Worm (Caenorhabditis elegans): Measurements from ENCODE around the gene F18C5.5.

The F18C5.5 gene

DNA sequence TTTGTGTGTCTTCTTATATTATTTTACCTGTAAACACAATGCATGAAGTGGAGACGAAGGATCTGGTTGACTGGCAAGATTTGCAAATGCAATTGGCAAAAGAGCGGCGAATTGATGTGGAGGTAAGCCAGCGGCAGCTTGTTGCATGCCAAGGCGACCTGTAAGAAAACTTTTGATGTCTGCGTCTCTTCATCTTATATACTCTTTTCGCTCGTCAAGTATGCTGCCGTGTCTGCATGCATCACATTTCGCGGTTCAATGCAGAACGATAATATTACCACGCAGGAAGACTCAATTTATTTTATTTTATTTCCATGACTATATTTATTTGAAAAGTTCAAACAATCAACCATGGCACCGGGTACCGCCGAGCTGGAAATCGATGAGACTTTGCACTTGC, 34.4 kb upstream of the F18C5.5 start, which contains the start of gene vps-33.2:
TSS of gene vps-33.2 (plus strand) at position 244 of the 400 bp plus-strand sequence.
- TF ChIP-seq akir-1 (GFP tag; optimal IDR thresholded peaks at IDR 0.05): no peak
- TF ChIP-seq him-1 (tag; optimal IDR thresholded peaks at IDR 0.05): no peak
- 0 out of 2 replicates have a peak, but pooled peaks have one; percentile 16 for TF ChIP-seq pbrm-1 (GFP tag; IDR thresholded peaks at IDR 0.05)
- no peak for TF ChIP-seq egl-18 (GFP tag; IDR thresholded peaks at IDR 0.05)
- no peak for TF ChIP-seq F49E8.2 (tag; optimal IDR thresholded peaks at IDR 0.05; ENCODE audit: insufficient read depth)
- peak; percentile 34 for TF ChIP-seq ZK185.1 (tag; optimal IDR thresholded peaks at IDR 0.05; ENCODE audit: poor library complexity, severe bottlenecking)
- TF ChIP-seq F33H1.4 (GFP tag; IDR thresholded peaks at IDR 0.05): peak; percentile 51; the same call in 1 of the 2 replicates
- TF ChIP-seq lsl-1 (GFP tag; optimal IDR thresholded peaks at IDR 0.05): peak; percentile 50
- no peak for TF ChIP-seq athp-1 (tag; optimal IDR thresholded peaks at IDR 0.05)
- no peak for TF ChIP-seq nfya-1 (tag; optimal IDR thresholded peaks at IDR 0.05; ENCODE audit: borderline replicate concordance, insufficient read depth)
- TF ChIP-seq ceh-91 (GFP tag; IDR thresholded peaks at IDR 0.05): no peak
- no peak for TF ChIP-seq cebp-1 (GFP tag; IDR thresholded peaks at IDR 0.05)
- peak; percentile 41 for TF ChIP-seq cebp-1 (tag; optimal IDR thresholded peaks at IDR 0.05)
- no peak for TF ChIP-seq zfh-2 (GFP tag; conservative IDR thresholded peaks at IDR 0.05)
- TF ChIP-seq C06A6.2 (GFP tag; conservative IDR thresholded peaks at IDR 0.05): no peak
- peak; percentile 64 for TF ChIP-seq madf-6 (GFP tag; IDR thresholded peaks at IDR 0.05)
- peak; percentile 99 for TF ChIP-seq hmg-1.2 (GFP tag; IDR thresholded peaks at IDR 0.05)
- TF ChIP-seq tbp1 (GFP tag; optimal IDR thresholded peaks at IDR 0.05): peak; percentile 27
- no peak for TF ChIP-seq snpc-4 (GFP tag; optimal IDR thresholded peaks at IDR 0.05)
- peak in 1 of 4 experiments; percentile 4 for TF ChIP-seq snpc-4 (tag; optimal IDR thresholded peaks at IDR 0.05)
- no peak for TF ChIP-seq sea-2 (GFP tag; IDR thresholded peaks at IDR 0.05)
- peak; percentile 38; the same call in 1 of the 2 replicates for TF ChIP-seq dox-1 (GFP tag; IDR thresholded peaks at IDR 0.05)
- no peak for TF ChIP-seq T07F8.4 (tag; optimal IDR thresholded peaks at IDR 0.05)
- peak; percentile 3 for TF ChIP-seq lin-40 (tag; optimal IDR thresholded peaks at IDR 0.05)
- no peak for TF ChIP-seq C17E4.6 (GFP tag; IDR thresholded peaks at IDR 0.05)
- TF ChIP-seq lin-54 (GFP tag; optimal IDR thresholded peaks at IDR 0.05): peak; percentile 3
- TF ChIP-seq attf-3 (GFP tag; conservative IDR thresholded peaks at IDR 0.05): 0 out of 2 replicates have a peak, but pooled peaks have one; percentile 33
- peak; percentile 47; the same call in 1 of the 2 replicates for TF ChIP-seq mcd-1 (GFP tag; IDR thresholded peaks at IDR 0.05)
- no peak for TF ChIP-seq cebp-2 (GFP tag; IDR thresholded peaks at IDR 0.05)
- no peak for TF ChIP-seq lsy-27 (tag; optimal IDR thresholded peaks at IDR 0.05; ENCODE audit: borderline replicate concordance, insufficient read depth)
- no peak for TF ChIP-seq snpc-3.4 (tag; optimal IDR thresholded peaks at IDR 0.05)
- no peak for TF ChIP-seq rcor-1 (GFP tag; IDR thresholded peaks at IDR 0.05)
- no peak for TF ChIP-seq Y53G8AR.9 (GFP tag; conservative IDR thresholded peaks at IDR 0.05)

DNA sequence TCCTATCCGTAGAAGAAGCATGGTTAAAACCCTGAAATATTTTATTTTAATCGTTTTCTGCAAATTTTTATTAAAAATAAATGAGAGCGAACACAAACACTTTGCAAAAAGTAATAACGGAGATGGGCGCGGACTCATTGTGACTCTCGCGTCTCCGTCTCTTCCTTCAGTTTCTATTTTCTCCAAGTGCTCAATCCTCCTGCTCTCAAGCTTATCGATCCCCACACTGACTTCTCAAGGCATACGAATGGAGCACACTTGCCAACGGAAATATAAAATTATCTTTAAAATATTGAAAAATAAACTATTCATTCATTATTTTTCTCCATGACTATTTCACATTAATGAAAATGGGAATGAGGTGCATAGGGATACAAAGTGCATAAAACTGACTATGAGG, 31.5 kb upstream of the F18C5.5 start, which contains the start of gene dnj-8:
TSS of gene dnj-8 (minus strand) at position 31 of the 400 bp plus-strand sequence.
- TF ChIP-seq Y95B8A.8 (GFP tag; IDR thresholded peaks at IDR 0.05): no peak
- TF ChIP-seq ceh-91 (GFP tag; IDR thresholded peaks at IDR 0.05): no peak
- no peak for TF ChIP-seq nfya-1 (tag; optimal IDR thresholded peaks at IDR 0.05; ENCODE audit: borderline replicate concordance, insufficient read depth)
- no peak for TF ChIP-seq nhr-179 (tag; optimal IDR thresholded peaks at IDR 0.05)

DNA sequence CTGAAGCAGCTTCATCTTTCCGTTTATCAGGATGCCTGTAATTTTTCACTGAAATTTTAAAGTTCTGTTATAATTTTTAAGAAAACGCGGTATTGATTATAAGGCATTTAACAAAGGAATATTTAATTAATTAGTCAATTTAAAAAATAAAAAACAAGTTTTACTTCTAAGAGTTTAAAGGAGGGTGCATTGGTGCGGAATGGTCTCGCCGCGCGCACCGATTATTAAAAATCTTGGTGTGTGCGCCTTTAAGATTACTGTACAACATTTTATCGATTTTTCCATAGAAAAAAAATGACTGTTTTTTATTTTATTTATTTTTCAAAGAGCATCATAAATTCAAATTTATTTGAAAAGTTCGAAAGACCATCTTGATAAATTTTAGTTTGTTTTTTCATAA, 31.0 kb upstream of the F18C5.5 start:
- peak; percentile 27 for TF ChIP-seq xnd-1 (tag; optimal IDR thresholded peaks at IDR 0.05)
- peak; percentile 83 for TF ChIP-seq F33H1.4 (GFP tag; IDR thresholded peaks at IDR 0.05)
- TF ChIP-seq efl-1 (GFP tag; optimal IDR thresholded peaks at IDR 0.05): peak; percentile 15
- TF ChIP-seq madf-6 (GFP tag; IDR thresholded peaks at IDR 0.05): peak; percentile 81
- peak; percentile 83 for TF ChIP-seq lsl-1 (GFP tag; optimal IDR thresholded peaks at IDR 0.05)
- no peak for TF ChIP-seq K12H6.12 (tag; optimal IDR thresholded peaks at IDR 0.05)
- TF ChIP-seq tlf-1 (GFP tag; optimal IDR thresholded peaks at IDR 0.05): no peak
- TF ChIP-seq B0336.3 (GFP tag; IDR thresholded peaks at IDR 0.05): no peak
- 0 out of 2 replicates have a peak, but pooled peaks have one; percentile 29 for TF ChIP-seq D2030.7 (GFP tag; IDR thresholded peaks at IDR 0.05)
- peak; percentile 62 for TF ChIP-seq madf-8 (GFP tag; conservative IDR thresholded peaks at IDR 0.05)
- TF ChIP-seq dpff-1 (tag; optimal IDR thresholded peaks at IDR 0.05): no peak
- TF ChIP-seq snpc-3.4 (tag; optimal IDR thresholded peaks at IDR 0.05): no peak
